Worm (Caenorhabditis elegans) whole organism, L2 larva: ENCODE measurements around the gene coh-4.

Experiments
- C34F6.9 ChIP-seq: fragments of 150-350 bp; optimal IDR thresholded peaks from 2 replicates; lab custom pipeline; 2014; ENCODE audit warnings: missing biosample characterization, missing genetic modification characterization
- aly-2 ChIP-seq: fragments of 150-350 bp; optimal IDR thresholded peaks from 2 replicates; lab custom pipeline; 2014; ENCODE audit warnings: missing biosample characterization, missing genetic modification characterization
- ceh-82 ChIP-seq: fragments of 150-350 bp; optimal IDR thresholded peaks from 2 replicates; lab custom pipeline; 2014; ENCODE audit warnings: missing biosample characterization, missing genetic modification characterization
- crh-2 ChIP-seq: sonication (generic microtip); optimal IDR thresholded peaks from 2 replicates; lab custom pipeline; 2017; ENCODE audit warnings: missing biosample characterization, missing genetic modification characterization
- egl-27 ChIP-seq: sonication (generic microtip); optimal IDR thresholded peaks from 3 replicates; lab custom pipeline; 2017; ENCODE audit warnings: missing biosample characterization, missing genetic modification reagents, missing genetic modification characterization
- nhr-237 ChIP-seq: fragments of 150-350 bp; optimal IDR thresholded peaks from 2 replicates; lab custom pipeline; 2014; ENCODE audit warnings: missing biosample characterization, missing genetic modification characterization
- zag-1 ChIP-seq: fragments of 150-350 bp; optimal IDR thresholded peaks from 2 replicates; lab custom pipeline; 2014; ENCODE audit warnings: missing biosample characterization, missing genetic modification characterization
- ztf-4 ChIP-seq: fragments of 150-350 bp; optimal IDR thresholded peaks from 2 replicates; lab custom pipeline; 2014; ENCODE audit warnings: missing biosample characterization, missing genetic modification characterization

- peak; percentile 60 for TF ChIP-seq egl-27
- no peak for TF ChIP-seq nhr-237
- no peak for TF ChIP-seq zag-1 (tag; lab: Kevin White, UChicago)
- no peak for TF ChIP-seq ceh-82 (tag; lab: Kevin White, UChicago)
- TF ChIP-seq C34F6.9, result peak; percentile 51
- TF ChIP-seq aly-2 (tag; lab: Kevin White, UChicago), result no peak
- peak; percentile 51 for TF ChIP-seq crh-2
- no peak for TF ChIP-seq ztf-4 (tag; lab: Kevin White, UChicago)
These were observed 43.9 kb downstream of the coh-4 start, which contains the start of gene nhr-57 for ce11 chrV:4131471-4131939.
